Worm (Caenorhabditis elegans): ENCODE measurements around the gene vit-5.

vit-5 gene

ce11 chrX:3441539-3441938 lies 38.3 kb downstream of the vit-5 start, which contains the start of gene ZK813.3:
ZK813.3 (plus strand) TSS chrX:3441839.
- no peak for TF ChIP-seq F13C5.2 (tag; optimal IDR thresholded peaks at IDR 0.05)
- TF ChIP-seq B0310.2 (tag; optimal IDR thresholded peaks at IDR 0.05), result no peak
- TF ChIP-seq ama-1 (optimal IDR thresholded peaks at IDR 0.05), result no peak
- no peak for TF ChIP-seq ceh-13 (GFP tag; optimal IDR thresholded peaks at IDR 0.05)
- no peak for TF ChIP-seq ets-7 (tag; optimal IDR thresholded peaks at IDR 0.05)
- no peak for TF ChIP-seq hnd-1 (tag; optimal IDR thresholded peaks at IDR 0.05)
- no peak for TF ChIP-seq pes-1 (GFP tag; IDR thresholded peaks at IDR 0.05)
- no peak for TF ChIP-seq hmbx-1 (tag; optimal IDR thresholded peaks at IDR 0.05)
- no peak for TF ChIP-seq tra-4 (tag; optimal IDR thresholded peaks at IDR 0.05)
- TF ChIP-seq hmg-4 (GFP tag; optimal IDR thresholded peaks at IDR 0.05), result no peak
- TF ChIP-seq scrt-1 (GFP tag; IDR thresholded peaks at IDR 0.05), result no peak
- no peak for TF ChIP-seq tbx-37 (GFP tag; conservative IDR thresholded peaks at IDR 0.05)
- no peak for TF ChIP-seq tbx-11 (GFP tag; IDR thresholded peaks at IDR 0.05)

ce11 chrX:3443526-3443925 lies 40.3 kb downstream of the vit-5 start, which contains the start of gene ZK813.2:
ZK813.2 (plus strand) TSS chrX:3443826.
- no peak for TF ChIP-seq scrt-1 (GFP tag; IDR thresholded peaks at IDR 0.05)
- no peak for TF ChIP-seq ceh-13 (GFP tag; optimal IDR thresholded peaks at IDR 0.05)
- no peak for TF ChIP-seq B0310.2 (tag; optimal IDR thresholded peaks at IDR 0.05)
- TF ChIP-seq tbx-37 (GFP tag; conservative IDR thresholded peaks at IDR 0.05), result no peak
- no peak for TF ChIP-seq ets-7 (tag; optimal IDR thresholded peaks at IDR 0.05)
- TF ChIP-seq hmbx-1 (tag; optimal IDR thresholded peaks at IDR 0.05), result no peak
- no peak for TF ChIP-seq hnd-1 (tag; optimal IDR thresholded peaks at IDR 0.05)
- no peak for TF ChIP-seq sea-1 (GFP tag; conservative IDR thresholded peaks at IDR 0.05)
- no peak for TF ChIP-seq ceh-36 (tag; optimal IDR thresholded peaks at IDR 0.05)
- TF ChIP-seq pes-1 (GFP tag; IDR thresholded peaks at IDR 0.05), result no peak
- no peak for TF ChIP-seq flt-1 (GFP tag; IDR thresholded peaks at IDR 0.05)

ce11 chrX:3444514-3444913 lies 41.2 kb downstream of the vit-5 start, which contains the start of gene ZK813.7:
ZK813.7 (plus strand) TSS chrX:3444814.
- no peak for TF ChIP-seq F13C5.2 (tag; optimal IDR thresholded peaks at IDR 0.05)
- TF ChIP-seq hmbx-1 (tag; optimal IDR thresholded peaks at IDR 0.05), result no peak
- no peak for TF ChIP-seq flt-1 (GFP tag; IDR thresholded peaks at IDR 0.05)
- no peak for TF ChIP-seq pes-1 (GFP tag; IDR thresholded peaks at IDR 0.05)
- no peak for TF ChIP-seq tbx-37 (GFP tag; conservative IDR thresholded peaks at IDR 0.05)
- TF ChIP-seq ama-1 (optimal IDR thresholded peaks at IDR 0.05), result no peak

- TF ChIP-seq pes-1 (GFP tag; IDR thresholded peaks at IDR 0.05) (no peak), ceh-36 (tag; optimal IDR thresholded peaks at IDR 0.05) (no peak), ets-7 (tag; optimal IDR thresholded peaks at IDR 0.05) (no peak), flt-1 (GFP tag; IDR thresholded peaks at IDR 0.05) (no peak), hmbx-1 (tag; optimal IDR thresholded peaks at IDR 0.05) (no peak), aly-1 (tag; optimal IDR thresholded peaks at IDR 0.05) (no peak), F13C5.2 (tag; optimal IDR thresholded peaks at IDR 0.05) (no peak), scrt-1 (GFP tag; IDR thresholded peaks at IDR 0.05) (no peak), hmg-4 (GFP tag; optimal IDR thresholded peaks at IDR 0.05) (no peak), sea-1 (GFP tag; conservative IDR thresholded peaks at IDR 0.05) (no peak), tbx-37 (GFP tag; conservative IDR thresholded peaks at IDR 0.05) (no peak), tra-4 (tag; optimal IDR thresholded peaks at IDR 0.05) (no peak), B0310.2 (tag; optimal IDR thresholded peaks at IDR 0.05) (no peak)
These were observed 42.7 kb downstream of the vit-5 start, which contains the start of gene ZK813.1 for ce11 chrX:3446011-3446410. ZK813.1 (plus strand) TSS chrX:3446311.

- no peak for TF ChIP-seq B0310.2 (tag; optimal IDR thresholded peaks at IDR 0.05)
- TF ChIP-seq ceh-36 (tag; optimal IDR thresholded peaks at IDR 0.05), result no peak
- no peak for TF ChIP-seq ets-7 (tag; optimal IDR thresholded peaks at IDR 0.05)
- no peak for TF ChIP-seq scrt-1 (GFP tag; IDR thresholded peaks at IDR 0.05)
- TF ChIP-seq tra-4 (tag; optimal IDR thresholded peaks at IDR 0.05), result no peak
- no peak for TF ChIP-seq hmbx-1 (tag; optimal IDR thresholded peaks at IDR 0.05)
- TF ChIP-seq tbx-11 (GFP tag; IDR thresholded peaks at IDR 0.05), result no peak
- TF ChIP-seq ceh-13 (GFP tag; optimal IDR thresholded peaks at IDR 0.05), result no peak
- TF ChIP-seq flt-1 (GFP tag; IDR thresholded peaks at IDR 0.05), result no peak
- TF ChIP-seq F13C5.2 (tag; optimal IDR thresholded peaks at IDR 0.05), result no peak
- no peak for TF ChIP-seq ama-1 (optimal IDR thresholded peaks at IDR 0.05)
- TF ChIP-seq hmg-4 (GFP tag; optimal IDR thresholded peaks at IDR 0.05), result no peak
- TF ChIP-seq tbx-37 (GFP tag; conservative IDR thresholded peaks at IDR 0.05), result no peak
- no peak for TF ChIP-seq hnd-1 (tag; optimal IDR thresholded peaks at IDR 0.05)
- no peak for TF ChIP-seq pes-1 (GFP tag; IDR thresholded peaks at IDR 0.05)
- TF ChIP-seq sea-1 (GFP tag; conservative IDR thresholded peaks at IDR 0.05), result no peak
- no peak for TF ChIP-seq aly-1 (tag; optimal IDR thresholded peaks at IDR 0.05)
These were observed 47.9 kb downstream of the vit-5 start, which contains the start of gene ZK813.5 for ce11 chrX:3451122-3451521. ZK813.5 (minus strand) TSS chrX:3451222.

- TF ChIP-seq B0310.2 (tag; optimal IDR thresholded peaks at IDR 0.05) (no peak), hmg-4 (GFP tag; optimal IDR thresholded peaks at IDR 0.05) (no peak), aly-1 (tag; optimal IDR thresholded peaks at IDR 0.05) (no peak), hmbx-1 (tag; optimal IDR thresholded peaks at IDR 0.05) (no peak), hnd-1 (tag; optimal IDR thresholded peaks at IDR 0.05) (no peak), F13C5.2 (tag; optimal IDR thresholded peaks at IDR 0.05) (no peak), tbx-11 (GFP tag; IDR thresholded peaks at IDR 0.05) (no peak), ceh-36 (tag; optimal IDR thresholded peaks at IDR 0.05) (no peak), ets-7 (tag; optimal IDR thresholded peaks at IDR 0.05) (no peak), flt-1 (GFP tag; IDR thresholded peaks at IDR 0.05) (no peak), sea-1 (GFP tag; conservative IDR thresholded peaks at IDR 0.05) (no peak), tra-4 (tag; optimal IDR thresholded peaks at IDR 0.05) (no peak), ama-1 (optimal IDR thresholded peaks at IDR 0.05) (no peak)
These were observed 50.6 kb downstream of the vit-5 start for ce11 chrX:3453870-3454269.

ce11 chrX:3455561-3455960 lies 52.3 kb downstream of the vit-5 start:
- TF ChIP-seq hmg-4 (GFP tag; optimal IDR thresholded peaks at IDR 0.05) (no peak), hmbx-1 (tag; optimal IDR thresholded peaks at IDR 0.05) (no peak), tbx-11 (GFP tag; IDR thresholded peaks at IDR 0.05) (no peak), aly-1 (tag; optimal IDR thresholded peaks at IDR 0.05) (no peak), flt-1 (GFP tag; IDR thresholded peaks at IDR 0.05) (no peak), scrt-1 (GFP tag; IDR thresholded peaks at IDR 0.05) (no peak), hnd-1 (tag; optimal IDR thresholded peaks at IDR 0.05) (no peak), ceh-36 (tag; optimal IDR thresholded peaks at IDR 0.05) (no peak), tra-4 (tag; optimal IDR thresholded peaks at IDR 0.05) (no peak), pes-1 (GFP tag; IDR thresholded peaks at IDR 0.05) (no peak), ama-1 (optimal IDR thresholded peaks at IDR 0.05) (no peak), F13C5.2 (tag; optimal IDR thresholded peaks at IDR 0.05) (no peak), sea-1 (GFP tag; conservative IDR thresholded peaks at IDR 0.05) (no peak), B0310.2 (tag; optimal IDR thresholded peaks at IDR 0.05) (no peak), ets-7 (tag; optimal IDR thresholded peaks at IDR 0.05) (no peak)
